Worm (Caenorhabditis elegans) whole organism, mixed stage, embryonic: ENCODE results near the gene cyb-3.

Experiments
- M03D4.4 ChIP-seq: sonication (generic microtip); optimal IDR thresholded peaks from 2 replicates; lab custom pipeline; 2017; ENCODE audit warnings: mild to moderate bottlenecking, missing genetic modification characterization, missing compliant biosample characterization
- cnd-1 ChIP-seq: fragments of 200-800 bp; sonication (Bioruptor generic); optimal IDR thresholded peaks from 2 replicates; lab custom pipeline; 2018; ENCODE audit warnings: mild to moderate bottlenecking, missing genetic modification characterization, missing compliant biosample characterization
- lsy-2 ChIP-seq: fragments of 150-350 bp; optimal IDR thresholded peaks from 2 replicates; lab custom pipeline; 2014; ENCODE audit warnings: missing biosample characterization, missing genetic modification characterization
- nhr-76 ChIP-seq: sonication (generic microtip); optimal IDR thresholded peaks from 2 replicates; lab custom pipeline; 2017; ENCODE audit warnings: missing biosample characterization, missing genetic modification characterization
- pha-4 ChIP-seq: fragments of 150-350 bp; optimal IDR thresholded peaks from 2 replicates; lab custom pipeline; 2018; ENCODE audit warnings: missing biosample characterization, missing genetic modification reagents, missing genetic modification characterization
- snpc-4 ChIP-seq: fragments of 150-350 bp; optimal IDR thresholded peaks from 2 replicates; lab custom pipeline; 2014; ENCODE audit warnings: missing biosample characterization, missing genetic modification characterization
- zip-8 ChIP-seq: fragments of 150-350 bp; optimal IDR thresholded peaks from 2 replicates; lab custom pipeline; 2014; ENCODE audit warnings: missing biosample characterization, missing genetic modification characterization

DNA sequence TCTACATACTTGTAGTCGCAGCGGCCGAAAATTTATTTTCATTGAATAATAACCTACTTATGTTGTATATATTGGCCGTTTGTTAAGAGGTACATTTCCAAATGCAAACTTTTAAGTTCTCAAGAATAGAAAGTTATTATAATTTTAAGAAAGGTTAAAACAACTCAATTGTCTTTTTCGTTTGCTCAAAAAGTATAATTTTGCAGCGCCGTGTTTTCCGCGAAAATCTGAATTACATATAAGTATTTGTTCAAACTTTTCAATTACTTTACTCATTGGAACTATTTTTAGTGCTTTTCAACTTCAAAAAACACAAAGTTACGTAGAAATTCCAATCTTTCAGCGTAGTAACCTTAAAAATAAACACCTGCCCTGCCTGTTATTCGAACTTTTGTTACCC lies 49.9 kb downstream of the cyb-3 start, which contains the start of gene srh-239:
- TF ChIP-seq lsy-2, result no peak
- no peak for TF ChIP-seq M03D4.4 (tag; lab: Kevin White, UChicago)
- TF ChIP-seq zip-8, result no peak
- TF ChIP-seq nhr-76 (tag; lab: Kevin White, UChicago), result no peak
- TF ChIP-seq snpc-4 (tag; lab: Kevin White, UChicago), result no peak
- TF ChIP-seq cnd-1 (tag; lab: Kevin White, UChicago), result no peak
- TF ChIP-seq pha-4 (tag; lab: Kevin White, UChicago), result no peak
